Fruit fly (Drosophila melanogaster): Measurements from ENCODE around the gene bero.
A peak's percentile ranks its signal among the peaks of the same experiment; 100 is the strongest.

bero gene

DNA sequence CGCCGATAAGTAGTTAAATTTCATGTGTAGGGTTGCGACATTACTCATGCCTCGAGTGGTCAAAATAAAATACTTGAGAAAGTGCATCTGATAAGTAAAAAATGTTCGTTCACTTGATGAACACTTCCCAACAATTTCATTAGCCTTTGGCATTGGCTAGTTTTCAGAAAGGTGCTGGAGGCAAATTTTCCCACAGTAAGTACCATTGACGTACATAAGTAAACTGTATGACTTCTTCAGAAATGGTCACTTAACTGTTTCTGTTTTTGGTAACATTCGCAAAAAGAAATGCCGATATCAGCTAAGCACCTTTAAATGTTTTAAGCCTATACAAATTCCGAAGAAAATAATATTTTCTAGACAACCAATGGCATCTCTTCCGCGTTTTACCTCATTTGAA lies 24.6 kb downstream of the bero start:
- TF ChIP-seq Jra (GFP tag; optimal IDR thresholded peaks at IDR 0.05) (no peak), Vsx2 (GFP tag; optimal IDR thresholded peaks at IDR 0.05; ENCODE audit: partially characterized antibody) (no peak), brk (GFP tag; optimal IDR thresholded peaks at IDR 0.05) (no peak), rgr (GFP tag; optimal IDR thresholded peaks at IDR 0.05) (no peak), CG32264 (GFP tag; optimal IDR thresholded peaks at IDR 0.05) (no peak), CrebA (GFP tag; optimal IDR thresholded peaks at IDR 0.05; ENCODE audit: borderline replicate concordance) (no peak), dsf (GFP tag; optimal IDR thresholded peaks at IDR 0.05; ENCODE audit: borderline replicate concordance) (no peak), CG9705 (GFP tag; optimal IDR thresholded peaks at IDR 0.05) (no peak)

DNA sequence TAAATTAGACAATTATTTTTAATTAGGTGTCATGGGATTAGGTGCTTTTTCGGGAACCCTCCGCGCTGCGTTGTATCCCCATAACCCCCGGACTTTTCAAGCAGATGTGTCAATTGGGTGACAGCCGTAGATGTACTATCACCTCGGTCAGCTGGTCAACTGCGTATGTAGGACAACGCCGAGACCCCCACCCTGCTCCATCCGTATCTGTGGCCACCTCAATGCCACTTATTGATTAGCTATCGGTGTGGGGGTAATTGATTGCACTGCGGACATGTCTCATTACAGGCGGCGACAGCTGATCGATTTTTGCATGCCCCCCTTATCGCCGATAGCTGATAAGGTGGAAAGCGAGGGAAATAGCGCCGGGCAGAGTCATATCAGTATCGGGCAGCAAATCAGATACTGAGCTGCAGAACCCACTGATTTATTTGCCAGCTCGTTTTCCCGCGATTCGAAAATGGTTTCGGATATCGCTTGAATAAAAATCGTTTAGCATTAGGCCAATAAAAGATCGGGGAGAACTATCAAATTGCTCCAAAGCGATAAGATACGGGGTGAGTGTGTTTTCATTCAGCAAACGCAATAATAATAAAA lies 25.2 kb downstream of the bero start:
- TF ChIP-seq tai (GFP tag; optimal IDR thresholded peaks at IDR 0.05) = no peak
- no peak for TF ChIP-seq N (GFP tag; optimal IDR thresholded peaks at IDR 0.05)
- TF ChIP-seq jim (GFP tag; optimal IDR thresholded peaks at IDR 0.05) = no peak
- TF ChIP-seq CrebA (GFP tag; optimal IDR thresholded peaks at IDR 0.05; ENCODE audit: borderline replicate concordance) = no peak
- no peak for TF ChIP-seq rgr (GFP tag; optimal IDR thresholded peaks at IDR 0.05)

- TF ChIP-seq psq (GFP tag; optimal IDR thresholded peaks at IDR 0.05) = no peak
- no peak for TF ChIP-seq Rel (GFP tag; optimal IDR thresholded peaks at IDR 0.05)
- TF ChIP-seq Rel (tag; optimal IDR thresholded peaks at IDR 0.05) = peak; percentile 8
- TF ChIP-seq Dif (GFP tag; optimal IDR thresholded peaks at IDR 0.05; ENCODE audit: partially characterized antibody) = no peak
These were observed 27.5 kb downstream of the bero start for dm6 chr2L:20885889-20886507.

dm6 chr2L:20887273-20887672 lies 28.8 kb downstream of the bero start:
- TF ChIP-seq Hr83 (GFP tag; optimal IDR thresholded peaks at IDR 0.05; ENCODE audit: poor library complexity, severe bottlenecking) (no peak), Sp1 (GFP tag; optimal IDR thresholded peaks at IDR 0.05) (peak; percentile 64), dl (GFP tag; optimal IDR thresholded peaks at IDR 0.05; ENCODE audit: insufficient read depth in 1 of 2, partially characterized antibody in 2 of 2) (no peak), sage (GFP tag; optimal IDR thresholded peaks at IDR 0.05) (no peak), CrebA (GFP tag; optimal IDR thresholded peaks at IDR 0.05; ENCODE audit: borderline replicate concordance) (peak; percentile 18), Rel (GFP tag; optimal IDR thresholded peaks at IDR 0.05) (no peak), Rel (tag; optimal IDR thresholded peaks at IDR 0.05) (peak; percentile 22)

DNA sequence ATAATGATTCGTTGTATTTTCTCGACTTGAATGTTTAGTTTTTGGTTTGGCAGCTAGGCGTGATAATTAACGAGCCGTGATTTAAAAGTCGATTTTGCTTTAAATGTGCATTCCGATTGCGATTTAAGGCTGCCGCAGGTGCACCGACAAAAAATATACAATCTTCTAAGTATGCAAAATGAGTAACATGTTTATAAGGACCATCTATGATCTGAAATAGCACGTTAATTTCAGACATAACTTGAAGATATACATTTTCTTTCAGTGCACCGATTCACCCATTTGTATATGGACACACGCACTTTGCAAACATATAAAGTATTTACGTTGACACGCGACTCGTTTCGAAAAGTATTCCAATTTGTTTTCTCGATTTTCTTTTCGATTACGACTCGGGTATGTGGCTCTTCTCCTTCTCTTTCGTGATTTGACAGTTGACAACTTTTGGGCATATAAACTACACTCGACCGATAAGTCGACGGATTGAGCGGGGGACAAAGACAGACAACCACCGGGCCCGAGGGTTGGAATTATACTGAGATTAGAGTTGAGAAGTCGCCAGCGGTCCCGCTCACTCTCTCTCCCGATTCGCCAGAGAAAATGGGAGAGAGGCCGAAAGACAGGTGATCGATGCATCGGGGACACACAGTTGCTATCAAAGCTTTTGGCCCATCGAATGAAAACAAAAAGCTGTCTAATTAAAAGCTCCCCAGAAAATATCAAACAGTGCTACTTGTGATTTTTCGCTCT lies 31.5 kb downstream of the bero start:
- no peak for TF ChIP-seq OdsH (GFP tag; optimal IDR thresholded peaks at IDR 0.05)
- no peak for TF ChIP-seq ey (GFP tag; optimal IDR thresholded peaks at IDR 0.05)
- TF ChIP-seq Hr78 (GFP tag; optimal IDR thresholded peaks at IDR 0.05) = no peak
- TF ChIP-seq Dif (GFP tag; optimal IDR thresholded peaks at IDR 0.05; ENCODE audit: partially characterized antibody) = peak; percentile 21
- TF ChIP-seq br (GFP tag; optimal IDR thresholded peaks at IDR 0.05) = no peak
- TF ChIP-seq CG32264 (GFP tag; optimal IDR thresholded peaks at IDR 0.05) = no peak
- TF ChIP-seq usp (GFP tag; optimal IDR thresholded peaks at IDR 0.05) = no peak
- TF ChIP-seq rgr (GFP tag; optimal IDR thresholded peaks at IDR 0.05) = no peak
- no peak for TF ChIP-seq Dfd (GFP tag; optimal IDR thresholded peaks at IDR 0.05)
- no peak for TF ChIP-seq sv (GFP tag; optimal IDR thresholded peaks at IDR 0.05)
- no peak for TF ChIP-seq CG9705 (GFP tag; optimal IDR thresholded peaks at IDR 0.05)
- no peak for TF ChIP-seq GATAd (GFP tag; optimal IDR thresholded peaks at IDR 0.05)
- TF ChIP-seq Rel (GFP tag; optimal IDR thresholded peaks at IDR 0.05) = no peak
- TF ChIP-seq Rel (tag; optimal IDR thresholded peaks at IDR 0.05) = peak; percentile 19
- TF ChIP-seq Hr83 (GFP tag; optimal IDR thresholded peaks at IDR 0.05; ENCODE audit: poor library complexity, severe bottlenecking) = no peak
- no peak for TF ChIP-seq Hnf4 (GFP tag; optimal IDR thresholded peaks at IDR 0.05)
- no peak for TF ChIP-seq Myc (optimal IDR thresholded peaks at IDR 0.05)
- no peak for TF ChIP-seq tai (GFP tag; optimal IDR thresholded peaks at IDR 0.05)
- TF ChIP-seq jim (GFP tag; optimal IDR thresholded peaks at IDR 0.05) = no peak
- TF ChIP-seq HLH106 (tag; optimal IDR thresholded peaks at IDR 0.05) = no peak
- no peak for TF ChIP-seq fru (GFP tag; optimal IDR thresholded peaks at IDR 0.05)
- no peak for TF ChIP-seq dsf (GFP tag; optimal IDR thresholded peaks at IDR 0.05; ENCODE audit: borderline replicate concordance)
- TF ChIP-seq sage (GFP tag; optimal IDR thresholded peaks at IDR 0.05) = no peak
- TF ChIP-seq woc (GFP tag; optimal IDR thresholded peaks at IDR 0.05) = no peak
- no peak for TF ChIP-seq foxo (GFP tag; optimal IDR thresholded peaks at IDR 0.05)
- TF ChIP-seq dl (GFP tag; optimal IDR thresholded peaks at IDR 0.05; ENCODE audit: insufficient read depth in 1 of 2, partially characterized antibody in 2 of 2) = peak in 1 of 2 experiments; percentile 43
